Fruit fly (Drosophila melanogaster): ENCODE data around the gene CG32188.

CG32188 gene

dm6 chr3L:17797494-17797893 is 35.9 kb downstream of the CG32188 start, which contains the start of gene CG42816:
Gene CG42816, minus strand, starts transcription at chr3L:17797594.
- TF ChIP-seq CG4496 (GFP tag; IDR thresholded peaks at IDR 0.05) = no peak
- TF ChIP-seq CG13204 (GFP tag; optimal IDR thresholded peaks at IDR 0.05) = no peak
- no peak for TF ChIP-seq CG34367 (tag; optimal IDR thresholded peaks at IDR 0.05)
- no peak for TF ChIP-seq CG9948 (tag; optimal IDR thresholded peaks at IDR 0.05)
- no peak for TF ChIP-seq fd96Ca (GFP tag; IDR thresholded peaks at IDR 0.05)
- TF ChIP-seq CG15710 (tag; optimal IDR thresholded peaks at IDR 0.05) = no peak
- TF ChIP-seq Ets98B (GFP tag; IDR thresholded peaks at IDR 0.05) = no peak
- no peak for TF ChIP-seq Pif1A (GFP tag; optimal IDR thresholded peaks at IDR 0.05)
- no peak for TF ChIP-seq CG12605 (GFP tag; IDR thresholded peaks at IDR 0.05)
- TF ChIP-seq rn (GFP tag; IDR thresholded peaks at IDR 0.05) = no peak
- TF ChIP-seq CG10348 (GFP tag; IDR thresholded peaks at IDR 0.05) = no peak
- no peak for TF ChIP-seq gl (tag; optimal IDR thresholded peaks at IDR 0.05)
- TF ChIP-seq CG32121 (GFP tag; IDR thresholded peaks at IDR 0.05) = no peak
- TF ChIP-seq CG8301 (tag; optimal IDR thresholded peaks at IDR 0.05) = no peak
- no peak for TF ChIP-seq CG14655 (GFP tag; optimal IDR thresholded peaks at IDR 0.05)
- TF ChIP-seq D1 (tag; optimal IDR thresholded peaks at IDR 0.05) = no peak
- no peak for TF ChIP-seq Snoo (tag; optimal IDR thresholded peaks at IDR 0.05)
- TF ChIP-seq EcR (GFP tag; optimal IDR thresholded peaks at IDR 0.05) = no peak
- no peak for TF ChIP-seq CG17806 (tag; optimal IDR thresholded peaks at IDR 0.05)

dm6 chr3L:17791495-17791894 is 41.9 kb downstream of the CG32188 start:
- no peak for TF ChIP-seq CG15710 (tag; optimal IDR thresholded peaks at IDR 0.05)

- TF ChIP-seq gl (tag; optimal IDR thresholded peaks at IDR 0.05) (no peak), Ets98B (GFP tag; IDR thresholded peaks at IDR 0.05) (no peak), Pif1A (GFP tag; optimal IDR thresholded peaks at IDR 0.05) (no peak), Snoo (tag; optimal IDR thresholded peaks at IDR 0.05) (no peak), CG8301 (tag; optimal IDR thresholded peaks at IDR 0.05) (no peak)
Measured at dm6 chr3L:17791467-17791494, 42.1 kb downstream of the CG32188 start, which contains the start of gene CG42815. Gene CG42815, minus strand, starts transcription at chr3L:17791486.

dm6 chr3L:17791067-17791466 is 42.4 kb downstream of the CG32188 start:
- TF ChIP-seq EcR (GFP tag; optimal IDR thresholded peaks at IDR 0.05) (no peak), CG8159 (tag; optimal IDR thresholded peaks at IDR 0.05) (no peak), CG14655 (GFP tag; optimal IDR thresholded peaks at IDR 0.05) (no peak), rn (GFP tag; IDR thresholded peaks at IDR 0.05) (no peak), CG15710 (tag; optimal IDR thresholded peaks at IDR 0.05) (no peak), fd96Ca (GFP tag; IDR thresholded peaks at IDR 0.05) (no peak), CG32121 (GFP tag; IDR thresholded peaks at IDR 0.05) (no peak), CG34367 (tag; optimal IDR thresholded peaks at IDR 0.05) (no peak), Pif1B (GFP tag; optimal IDR thresholded peaks at IDR 0.05) (no peak), gl (tag; optimal IDR thresholded peaks at IDR 0.05) (no peak), CG8301 (tag; optimal IDR thresholded peaks at IDR 0.05) (no peak), D1 (tag; optimal IDR thresholded peaks at IDR 0.05) (no peak), CG13204 (GFP tag; optimal IDR thresholded peaks at IDR 0.05) (no peak), CG10348 (GFP tag; IDR thresholded peaks at IDR 0.05) (no peak), CG12605 (GFP tag; IDR thresholded peaks at IDR 0.05) (no peak), Pif1A (GFP tag; optimal IDR thresholded peaks at IDR 0.05) (no peak), Snoo (tag; optimal IDR thresholded peaks at IDR 0.05) (no peak)

Measured in whole organism, pupa.